Worm (Caenorhabditis elegans): Measurements from ENCODE around the gene ndub-5.

ndub-5 gene

DNA sequence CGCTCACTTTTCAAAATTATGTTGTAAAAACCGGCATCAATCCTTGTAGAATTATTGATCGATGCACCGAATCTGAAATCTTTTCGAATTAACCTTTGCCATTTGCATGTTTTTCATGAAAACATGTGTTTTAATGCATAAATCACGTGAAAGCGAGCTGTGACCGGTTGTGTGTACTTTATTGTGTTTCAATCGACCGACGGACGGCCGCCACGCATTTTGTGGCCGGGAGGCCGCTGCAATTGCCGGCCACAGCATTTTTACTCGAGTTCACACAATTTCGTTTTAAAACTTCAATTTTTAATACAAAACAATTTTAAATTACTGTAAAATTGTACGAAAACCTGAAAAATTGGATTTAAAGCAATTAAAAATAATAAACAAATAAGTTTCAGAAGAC is 2.2 kb downstream of the ndub-5 start, which contains the start of gene C25H3.11 (continued):
- no peak for TF ChIP-seq pha-4 (tag; optimal IDR thresholded peaks at IDR 0.05)
- peak; percentile 6 for TF ChIP-seq lin-40 (tag; optimal IDR thresholded peaks at IDR 0.05)

DNA sequence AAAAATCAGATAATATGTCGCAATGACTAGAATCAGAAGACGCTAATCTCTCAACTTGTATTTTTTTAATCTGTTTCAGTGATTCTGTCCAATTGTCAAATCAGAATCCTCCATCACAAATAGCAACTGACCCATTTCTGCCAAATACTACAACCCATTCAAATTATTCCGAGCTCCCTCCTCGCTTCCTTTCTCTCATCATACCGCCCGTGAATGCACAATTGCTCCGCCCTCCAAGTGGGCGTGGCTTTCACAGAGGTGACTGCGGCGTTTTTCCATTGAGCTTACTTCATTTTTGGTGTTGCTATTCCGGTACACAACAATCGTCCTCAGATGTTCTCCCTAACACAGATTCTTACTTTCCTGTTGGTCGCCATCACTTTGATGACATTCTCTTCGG is 10.4 kb downstream of the ndub-5 start, which contains the start of gene flp-27:
flp-27 (plus strand) TSS at position 301 of the 400 bp plus-strand sequence.
- no peak for TF ChIP-seq athp-1 (tag; optimal IDR thresholded peaks at IDR 0.05)
- no peak for TF ChIP-seq K12H6.12 (tag; optimal IDR thresholded peaks at IDR 0.05)
- TF ChIP-seq sdz-38 (tag; optimal IDR thresholded peaks at IDR 0.05), result no peak
- TF ChIP-seq ztf-25 (GFP tag; IDR thresholded peaks at IDR 0.05), result no peak
- TF ChIP-seq rpc-1 (optimal IDR thresholded peaks at IDR 0.05), result no peak
- TF ChIP-seq rpc-1 (tag; optimal IDR thresholded peaks at IDR 0.05), result no peak
- no peak for TF ChIP-seq F23B12.7 (tag; optimal IDR thresholded peaks at IDR 0.05; ENCODE audit: insufficient read depth)
- TF ChIP-seq madf-6 (GFP tag; IDR thresholded peaks at IDR 0.05), result no peak
- TF ChIP-seq Y95B8A.8 (GFP tag; IDR thresholded peaks at IDR 0.05), result no peak
- no peak for TF ChIP-seq ama-1 (optimal IDR thresholded peaks at IDR 0.05)
- no peak for TF ChIP-seq ama-1 (GFP tag; optimal IDR thresholded peaks at IDR 0.05)
- no peak for TF ChIP-seq sptf-2 (GFP tag; optimal IDR thresholded peaks at IDR 0.05)
- no peak for TF ChIP-seq pha-4 (tag; optimal IDR thresholded peaks at IDR 0.05)
- TF ChIP-seq fkh-3 (tag; optimal IDR thresholded peaks at IDR 0.05), result no peak
- TF ChIP-seq ZK185.1 (tag; optimal IDR thresholded peaks at IDR 0.05; ENCODE audit: poor library complexity, severe bottlenecking), result no peak
- TF ChIP-seq attf-3 (GFP tag; conservative IDR thresholded peaks at IDR 0.05), result no peak
- no peak for TF ChIP-seq lag-1 (GFP tag; IDR thresholded peaks at IDR 0.05)
- TF ChIP-seq ceh-79 (tag; optimal IDR thresholded peaks at IDR 0.05), result no peak
- TF ChIP-seq repo-1 (tag; optimal IDR thresholded peaks at IDR 0.05), result no peak

- TF ChIP-seq zfh-2 (GFP tag; conservative IDR thresholded peaks at IDR 0.05) (no peak), snpc-4 (GFP tag; optimal IDR thresholded peaks at IDR 0.05) (no peak), snpc-4 (tag; optimal IDR thresholded peaks at IDR 0.05) (no peak), ztf-25 (GFP tag; IDR thresholded peaks at IDR 0.05) (no peak), him-1 (tag; optimal IDR thresholded peaks at IDR 0.05) (no peak)
These were observed 21.6 kb downstream of the ndub-5 start, which contains the start of gene C25H3.17 for ce11 chrII:5669580-5669979. C25H3.17 (minus strand) TSS chrII:5669680.

ce11 chrII:5668830-5669229 is 22.3 kb downstream of the ndub-5 start, which contains the start of gene C25H3.7:
C25H3.7 (minus strand) TSS chrII:5668930.
- TF ChIP-seq aptf-3 (GFP tag; IDR thresholded peaks at IDR 0.05), result no peak
- TF ChIP-seq attf-6 (GFP tag; IDR thresholded peaks at IDR 0.05), result no peak
- no peak for TF ChIP-seq ekl-4 (GFP tag; IDR thresholded peaks at IDR 0.05)
- no peak for TF ChIP-seq snpc-4 (GFP tag; optimal IDR thresholded peaks at IDR 0.05)
- no peak for TF ChIP-seq snpc-4 (tag; optimal IDR thresholded peaks at IDR 0.05)
- TF ChIP-seq Y53F4B.3 (GFP tag; IDR thresholded peaks at IDR 0.05), result no peak
- TF ChIP-seq mxl-1 (tag; optimal IDR thresholded peaks at IDR 0.05), result no peak
- TF ChIP-seq chd-7 (tag; optimal IDR thresholded peaks at IDR 0.05), result no peak
- TF ChIP-seq mes-4 (tag; optimal IDR thresholded peaks at IDR 0.05), result no peak
- no peak for TF ChIP-seq atf-7 (tag; optimal IDR thresholded peaks at IDR 0.05)
- TF ChIP-seq ztf-28 (GFP tag; IDR thresholded peaks at IDR 0.05), result no peak
- no peak for TF ChIP-seq K12H6.12 (tag; optimal IDR thresholded peaks at IDR 0.05)
- no peak for TF ChIP-seq hlh-12 (tag; optimal IDR thresholded peaks at IDR 0.05)
- TF ChIP-seq ztf-26 (tag; optimal IDR thresholded peaks at IDR 0.05), result no peak

- TF ChIP-seq tbp1 (GFP tag; optimal IDR thresholded peaks at IDR 0.05) (peak; percentile 69), Y95B8A.8 (GFP tag; IDR thresholded peaks at IDR 0.05) (no peak), dpff-1 (tag; optimal IDR thresholded peaks at IDR 0.05) (no peak), B0261.1 (tag; optimal IDR thresholded peaks at IDR 0.05) (peak; percentile 7), rpc-1 (optimal IDR thresholded peaks at IDR 0.05) (peak; percentile 20), rpc-1 (tag; optimal IDR thresholded peaks at IDR 0.05) (peak; percentile 62)
These were observed 23.6 kb downstream of the ndub-5 start for ce11 chrII:5667540-5667939.

All from whole organism, young adult.